Worm (Caenorhabditis elegans): Measurements from ENCODE around the gene C40H1.8.

Gene C40H1.8

DNA sequence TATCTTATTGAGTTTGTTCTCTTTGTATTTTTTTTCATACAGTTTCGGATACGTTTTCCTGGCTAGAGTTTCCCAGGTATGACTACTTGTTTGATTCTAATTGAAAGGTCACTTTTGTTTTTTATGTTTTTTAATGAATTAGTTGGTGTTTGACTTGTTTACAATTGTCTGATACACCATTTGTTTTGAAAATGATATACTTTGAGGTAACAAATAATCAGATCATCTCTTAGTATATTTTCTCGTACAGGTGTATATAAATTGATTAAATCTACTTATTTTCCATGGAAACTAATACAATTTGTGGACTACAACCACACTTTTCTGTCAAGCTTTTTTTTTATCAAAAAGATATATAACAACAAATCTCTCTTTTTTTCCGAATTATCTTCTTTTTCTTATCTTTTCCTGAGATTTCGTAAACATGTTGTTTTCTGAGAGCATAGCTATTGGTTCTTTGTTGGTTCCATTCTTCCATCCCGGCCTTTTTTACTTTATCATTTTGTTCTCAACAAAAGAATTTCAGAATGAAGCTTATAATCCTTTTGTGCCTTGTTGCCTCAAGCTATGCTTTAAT, 15.4 kb downstream of the C40H1.8 start, which contains the start of gene ttr-5:
TSS of gene ttr-5 (plus strand) at position 527 of the 577 bp plus-strand sequence.
- TF ChIP-seq mbf-1 (tag; optimal IDR thresholded peaks at IDR 0.05) (no peak), ceh-82 (tag; optimal IDR thresholded peaks at IDR 0.05) (no peak)

DNA sequence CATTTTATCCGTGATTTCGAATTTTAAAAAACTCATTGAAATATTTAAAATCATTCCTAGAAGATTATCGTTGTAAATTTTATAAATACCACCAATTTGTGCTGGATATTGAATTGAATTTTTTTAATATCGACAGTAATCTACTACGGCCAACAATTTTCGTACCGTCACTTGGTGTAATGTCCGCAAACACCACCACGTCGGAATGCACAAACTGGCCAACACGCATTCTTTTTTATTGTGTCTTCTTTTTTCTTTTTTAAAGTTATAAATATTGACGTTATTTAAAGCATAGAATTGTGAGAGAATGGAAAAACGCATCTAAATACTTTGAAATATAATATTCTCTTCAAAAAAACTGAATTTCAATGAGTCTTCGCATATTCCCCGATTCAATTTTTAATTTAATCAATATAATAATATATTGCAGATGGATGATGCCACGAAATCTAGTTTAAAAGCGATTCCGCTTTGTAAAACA, 16.6 kb downstream of the C40H1.8 start, which contains the start of gene ufc-1:
TSS of gene ufc-1 (plus strand) at position 431 of the 481 bp plus-strand sequence.
- TF ChIP-seq C34F6.9 (tag; optimal IDR thresholded peaks at IDR 0.05), result peak; percentile 24
- no peak for TF ChIP-seq ceh-82 (tag; optimal IDR thresholded peaks at IDR 0.05)
- peak in 1 of 2 experiments; percentile 74 for TF ChIP-seq lsy-2 (tag; optimal IDR thresholded peaks at IDR 0.05)

ce11 chrIII:9334174-9334573, 19.7 kb downstream of the C40H1.8 start, which contains the start of gene elo-4:
Gene elo-4, minus strand, starts transcription at chrIII:9334274.
- TF ChIP-seq mab-5 (tag; optimal IDR thresholded peaks at IDR 0.05) (no peak), gmeb-1 (tag; optimal IDR thresholded peaks at IDR 0.05) (no peak), ama-1 (optimal IDR thresholded peaks at IDR 0.05) (no peak), sem-4 (tag; optimal IDR thresholded peaks at IDR 0.05) (no peak), ZK546.5 (tag; optimal IDR thresholded peaks at IDR 0.05) (no peak), lin-39 (tag; optimal IDR thresholded peaks at IDR 0.05) (no peak), F13H6.1 (tag; optimal IDR thresholded peaks at IDR 0.05) (no peak), nhr-6 (tag; optimal IDR thresholded peaks at IDR 0.05) (no peak), nhr-77 (tag; optimal IDR thresholded peaks at IDR 0.05) (no peak), ztf-1 (GFP tag; conservative IDR thresholded peaks at IDR 0.05) (no peak), snpc-4 (tag; optimal IDR thresholded peaks at IDR 0.05) (no peak)

ce11 chrIII:9335076-9335475, 20.6 kb downstream of the C40H1.8 start:
- TF ChIP-seq F13H6.1 (tag; optimal IDR thresholded peaks at IDR 0.05), result no peak
- no peak for TF ChIP-seq peb-1 (tag; optimal IDR thresholded peaks at IDR 0.05)
- no peak for TF ChIP-seq ama-1 (optimal IDR thresholded peaks at IDR 0.05)
- no peak for TF ChIP-seq R02D3.7 (tag; optimal IDR thresholded peaks at IDR 0.05)
- no peak for TF ChIP-seq nhr-25 (tag; optimal IDR thresholded peaks at IDR 0.05)
- no peak for TF ChIP-seq lsy-2 (tag; optimal IDR thresholded peaks at IDR 0.05)
- no peak for TF ChIP-seq sem-4 (tag; optimal IDR thresholded peaks at IDR 0.05)
- no peak for TF ChIP-seq alr-1 (tag; optimal IDR thresholded peaks at IDR 0.05)
- no peak for TF ChIP-seq ZK546.5 (tag; optimal IDR thresholded peaks at IDR 0.05)
- no peak for TF ChIP-seq nhr-12 (tag; optimal IDR thresholded peaks at IDR 0.05)
- TF ChIP-seq gmeb-1 (tag; optimal IDR thresholded peaks at IDR 0.05), result no peak
- TF ChIP-seq Y55F3AM.14 (GFP tag; optimal IDR thresholded peaks at IDR 0.05), result no peak
- TF ChIP-seq lin-11 (tag; optimal IDR thresholded peaks at IDR 0.05), result no peak
- no peak for TF ChIP-seq nhr-23 (tag; optimal IDR thresholded peaks at IDR 0.05)

ce11 chrIII:9336807-9337206, 22.3 kb downstream of the C40H1.8 start:
- TF ChIP-seq C34F6.9 (tag; optimal IDR thresholded peaks at IDR 0.05) (no peak), lsy-2 (tag; optimal IDR thresholded peaks at IDR 0.05) (no peak), dmd-4 (tag; optimal IDR thresholded peaks at IDR 0.05) (no peak), sem-4 (tag; optimal IDR thresholded peaks at IDR 0.05) (no peak), nhr-6 (tag; optimal IDR thresholded peaks at IDR 0.05) (no peak), fos-1 (tag; optimal IDR thresholded peaks at IDR 0.05) (no peak), nhr-12 (tag; optimal IDR thresholded peaks at IDR 0.05) (no peak), snpc-4 (tag; optimal IDR thresholded peaks at IDR 0.05) (no peak), nhr-129 (tag; optimal IDR thresholded peaks at IDR 0.05) (no peak), egl-27 (tag; optimal IDR thresholded peaks at IDR 0.05) (no peak), nhr-23 (tag; optimal IDR thresholded peaks at IDR 0.05) (no peak), sma-9 (GFP tag; optimal IDR thresholded peaks at IDR 0.05) (no peak), sma-9 (tag; optimal IDR thresholded peaks at IDR 0.05) (no peak), ama-1 (optimal IDR thresholded peaks at IDR 0.05) (no peak), sma-3 (GFP tag; optimal IDR thresholded peaks at IDR 0.05) (no peak), ztf-1 (GFP tag; conservative IDR thresholded peaks at IDR 0.05) (no peak)

- TF ChIP-seq nhr-237 (tag; optimal IDR thresholded peaks at IDR 0.05) (no peak), egl-27 (tag; optimal IDR thresholded peaks at IDR 0.05) (no peak), mab-5 (tag; optimal IDR thresholded peaks at IDR 0.05) (no peak), F13H6.1 (tag; optimal IDR thresholded peaks at IDR 0.05) (no peak), lin-39 (tag; optimal IDR thresholded peaks at IDR 0.05) (no peak), lsy-2 (tag; optimal IDR thresholded peaks at IDR 0.05) (no peak)
These were observed 23.5 kb downstream of the C40H1.8 start for ce11 chrIII:9337968-9338367.

All from whole organism, L2 larva.